Fruit fly (Drosophila melanogaster) whole organism, embryonic: ENCODE measurements around the gene loqs.

ENCODE experiments used
- Ada2b ChIP-seq: fragments of 200-800 bp; sonication (Bioruptor generic); IDR thresholded peaks from 2 replicates; pipeline ENCODE4 v1.3.6; 2022; ENCODE audit warnings: missing biosample characterization, missing genetic modification characterization
- Awh ChIP-seq: fragments of 200-800 bp; sonication (Bioruptor generic); IDR thresholded peaks from 2 replicates; pipeline ENCODE4, ENCODE4 v1.3.6; 2022; ENCODE audit warnings: missing biosample characterization, missing genetic modification characterization
- Bdp1 ChIP-seq: fragments of 200-800 bp; sonication (Bioruptor generic); optimal IDR thresholded peaks from 3 replicates; lab custom pipeline; 2016; ENCODE audit warnings: missing biosample characterization, missing genetic modification characterization
- CG10274 ChIP-seq: fragments of 200-800 bp; sonication (Bioruptor generic); optimal IDR thresholded peaks from 3 replicates; lab custom pipeline; 2017; ENCODE audit warnings: missing biosample characterization, mild to moderate bottlenecking, missing genetic modification characterization
- CG11456 ChIP-seq: fragments of 200-800 bp; sonication (Bioruptor generic); IDR thresholded peaks from 3 replicates; pipeline ENCODE4 v1.3.6; 2022; ENCODE audit warnings: missing biosample characterization, missing genetic modification characterization
- CG13775 ChIP-seq: fragments of 200-800 bp; sonication (Bioruptor generic); optimal IDR thresholded peaks from 3 replicates; lab custom pipeline; 2017; ENCODE audit warnings: missing biosample characterization, mild to moderate bottlenecking, missing genetic modification characterization
- CG17186 ChIP-seq: fragments of 200-800 bp; sonication (Bioruptor generic); optimal IDR thresholded peaks from 3 replicates; lab custom pipeline; 2017; ENCODE audit warnings: missing biosample characterization, missing genetic modification reagents, missing genetic modification characterization
- CG17829 ChIP-seq: fragments of 200-800 bp; optimal IDR thresholded peaks from 2 replicates; lab custom pipeline; 2019; ENCODE audit warnings: missing biosample characterization, mild to moderate bottlenecking, missing genetic modification characterization, moderate library complexity
- CG1792 ChIP-seq: fragments of 200-800 bp; sonication (Bioruptor generic); optimal IDR thresholded peaks from 2 replicates; lab custom pipeline; 2016; ENCODE audit warnings: missing biosample characterization, missing genetic modification characterization
- CG18476 ChIP-seq: fragments of 200-800 bp; sonication (Bioruptor generic); optimal IDR thresholded peaks from 2 replicates; lab custom pipeline; 2016; ENCODE audit warnings: missing biosample characterization, mild to moderate bottlenecking, missing genetic modification characterization
- CG18764 ChIP-seq: fragments of 200-800 bp; sonication (Bioruptor generic); optimal IDR thresholded peaks from 3 replicates; lab custom pipeline; 2016; ENCODE audit warnings: missing biosample characterization, missing genetic modification characterization
- CG2116 ChIP-seq: fragments of 200-800 bp; sonication (Bioruptor generic); optimal IDR thresholded peaks from 3 replicates; lab custom pipeline; 2018; ENCODE audit warnings: missing biosample characterization, mild to moderate bottlenecking, missing genetic modification characterization
- CG2120 ChIP-seq: fragments of 200-800 bp; sonication (Bioruptor generic); optimal IDR thresholded peaks from 3 replicates; lab custom pipeline; 2016; ENCODE audit warnings: missing biosample characterization, missing genetic modification characterization
- CG3065 ChIP-seq: fragments of 200-800 bp; sonication (Bioruptor generic); optimal IDR thresholded peaks from 2 replicates; lab custom pipeline; 2016; ENCODE audit warnings: missing biosample characterization, missing genetic modification characterization
- CG31388 ChIP-seq: fragments of 200-800 bp; sonication (Bioruptor generic); optimal IDR thresholded peaks from 2 replicates; lab custom pipeline; 2016; ENCODE audit warnings: missing biosample characterization, missing genetic modification characterization
- CG31441 ChIP-seq: fragments of 200-800 bp; sonication (Bioruptor generic); IDR thresholded peaks from 2 replicates; pipeline ENCODE4 v1.3.6; 2022; ENCODE audit warnings: missing biosample characterization, missing genetic modification characterization
- CG32532 ChIP-seq: fragments of 200-800 bp; sonication (Bioruptor generic); IDR thresholded peaks from 2 replicates; pipeline ENCODE4 v1.3.6; 2022; ENCODE audit warnings: missing biosample characterization, missing genetic modification characterization
- CG42726 ChIP-seq: fragments of 200-800 bp; sonication (Bioruptor generic); IDR thresholded peaks from 2 replicates; pipeline ENCODE4 v1.3.6; 2022; ENCODE audit warnings: missing biosample characterization, missing genetic modification characterization; ENCODE audit not compliant: partially characterized antibody
- CG6791 ChIP-seq: fragments of 200-800 bp; sonication (Bioruptor generic); IDR thresholded peaks from 3 replicates; pipeline ENCODE4 v1.3.6; 2022; ENCODE audit warnings: missing biosample characterization, missing genetic modification characterization; ENCODE audit not compliant: partially characterized antibody
- CG8478 ChIP-seq: fragments of >200 bp; optimal IDR thresholded peaks from 2 replicates; lab custom pipeline; 2018
- CG8765 ChIP-seq: fragments of 200-800 bp; sonication (Bioruptor generic); IDR thresholded peaks from 2 replicates; pipeline ENCODE4 v1.3.6; 2022; ENCODE audit warnings: missing biosample characterization, missing genetic modification characterization
- CG9932 ChIP-seq: fragments of 200-800 bp; sonication (Bioruptor generic); IDR thresholded peaks from 2 replicates; pipeline ENCODE4 v1.3.6; 2022; ENCODE audit warnings: missing biosample characterization, missing genetic modification characterization
- Dad ChIP-seq: fragments of 200-800 bp; sonication (Bioruptor generic); optimal IDR thresholded peaks from 3 replicates; lab custom pipeline; 2016; ENCODE audit warnings: missing biosample characterization, missing genetic modification characterization
- Deaf1 ChIP-seq: fragments of 200-800 bp; optimal IDR thresholded peaks from 3 replicates; lab custom pipeline; 2019; ENCODE audit warnings: missing biosample characterization, mild to moderate bottlenecking, missing genetic modification characterization, moderate library complexity
- Doc2 ChIP-seq: fragments of 200-800 bp; sonication (Bioruptor generic); IDR thresholded peaks from 2 replicates; pipeline ENCODE4 v1.3.6; 2022; ENCODE audit warnings: missing biosample characterization, missing genetic modification characterization
- Lim3 ChIP-seq: fragments of 200-800 bp; sonication (Bioruptor generic); IDR thresholded peaks from 2 replicates; pipeline ENCODE4 v1.3.6; 2022; ENCODE audit warnings: missing biosample characterization, missing genetic modification characterization
- Mes4 ChIP-seq: fragments of 200-800 bp; sonication (Bioruptor generic); optimal IDR thresholded peaks from 2 replicates; lab custom pipeline; 2016; ENCODE audit warnings: missing biosample characterization, missing genetic modification characterization
- NC2β ChIP-seq: fragments of 200-800 bp; sonication (Bioruptor generic); optimal IDR thresholded peaks from 2 replicates; lab custom pipeline; 2016; ENCODE audit warnings: missing biosample characterization, missing genetic modification characterization
- NfI ChIP-seq: fragments of 200-800 bp; sonication (Bioruptor generic); optimal IDR thresholded peaks from 3 replicates; lab custom pipeline; 2018; ENCODE audit warnings: missing biosample characterization, mild to moderate bottlenecking, missing genetic modification characterization, moderate library complexity
- Poxn ChIP-seq: fragments of 200-800 bp; sonication (Bioruptor generic); IDR thresholded peaks from 2 replicates; pipeline ENCODE4 v1.3.6; 2022; ENCODE audit warnings: missing biosample characterization, missing genetic modification characterization
- Ptx1 ChIP-seq: fragments of 200-800 bp; sonication (Bioruptor generic); IDR thresholded peaks from 2 replicates; pipeline ENCODE4 v1.3.6; 2022; ENCODE audit warnings: missing biosample characterization, missing genetic modification characterization
- abd-A ChIP-seq: fragments of 200-800 bp; sonication (Bioruptor generic); optimal IDR thresholded peaks from 3 replicates; lab custom pipeline; 2019; ENCODE audit warnings: missing biosample characterization, mild to moderate bottlenecking, missing genetic modification characterization, moderate library complexity
- ase ChIP-seq: fragments of 200-800 bp; sonication (Bioruptor generic); IDR thresholded peaks from 3 replicates; pipeline ENCODE4 v1.3.6; 2022; ENCODE audit warnings: missing biosample characterization, missing genetic modification characterization
- chinmo ChIP-seq: fragments of 200-800 bp; sonication (Bioruptor generic); IDR thresholded peaks from 4 replicates; pipeline ENCODE4 v1.3.6; 2022; ENCODE audit warnings: missing biosample characterization, missing genetic modification characterization; ENCODE audit not compliant: partially characterized antibody
- cwo ChIP-seq: fragments of 200-800 bp; sonication (Bioruptor generic); optimal IDR thresholded peaks from 3 replicates; lab custom pipeline; 2017; ENCODE audit warnings: missing biosample characterization, missing genetic modification characterization, mild to moderate bottlenecking, moderate library complexity, missing genetic modification reagents
- en ChIP-seq: fragments of 200-800 bp; sonication (Bioruptor generic); optimal IDR thresholded peaks from 2 replicates; lab custom pipeline; 2016; ENCODE audit warnings: missing biosample characterization, missing genetic modification characterization
- fd96Cb ChIP-seq: fragments of 200-800 bp; sonication (Bioruptor generic); optimal IDR thresholded peaks from 2 replicates; lab custom pipeline; 2018; ENCODE audit warnings: missing biosample characterization, mild to moderate bottlenecking, missing genetic modification characterization, moderate library complexity
- gce ChIP-seq: fragments of 200-800 bp; sonication (Bioruptor generic); IDR thresholded peaks from 3 replicates; pipeline ENCODE4 v1.3.6; 2022; ENCODE audit warnings: missing biosample characterization, missing genetic modification characterization
- luna ChIP-seq: fragments of 200-800 bp; sonication (Bioruptor generic); optimal IDR thresholded peaks from 2 replicates; lab custom pipeline; 2016; ENCODE audit warnings: missing biosample characterization, missing genetic modification characterization
- org-1 ChIP-seq: fragments of 200-800 bp; sonication (Bioruptor generic); optimal IDR thresholded peaks from 2 replicates; lab custom pipeline; 2017; ENCODE audit warnings: missing biosample characterization, missing genetic modification characterization
- otp ChIP-seq: fragments of 200-800 bp; sonication (Bioruptor generic); IDR thresholded peaks from 3 replicates; pipeline ENCODE4, ENCODE4 v1.3.6; 2022; ENCODE audit warnings: missing biosample characterization, missing genetic modification characterization
- pfk ChIP-seq: fragments of 200-800 bp; sonication (Bioruptor generic); optimal IDR thresholded peaks from 2 replicates; lab custom pipeline; 2018; ENCODE audit warnings: missing biosample characterization, mild to moderate bottlenecking, missing genetic modification characterization, moderate library complexity
- pros ChIP-seq: fragments of 200-800 bp; sonication (Bioruptor generic); optimal IDR thresholded peaks from 3 replicates; lab custom pipeline; 2019; ENCODE audit warnings: missing biosample characterization, mild to moderate bottlenecking, missing genetic modification characterization, moderate library complexity
- ro ChIP-seq: fragments of 200-800 bp; sonication (Bioruptor generic); IDR thresholded peaks from 2 replicates; pipeline ENCODE4 v1.3.6; 2022; ENCODE audit warnings: missing biosample characterization, missing genetic modification characterization
- sqz ChIP-seq: fragments of 200-800 bp; sonication (Bioruptor generic); optimal IDR thresholded peaks from 3 replicates; lab custom pipeline; 2018; ENCODE audit warnings: missing biosample characterization, mild to moderate bottlenecking, missing genetic modification characterization
- trh ChIP-seq: fragments of 200-800 bp; sonication (Bioruptor generic); optimal IDR thresholded peaks from 2 replicates; lab custom pipeline; 2016; ENCODE audit warnings: missing biosample characterization, missing genetic modification characterization
- wek ChIP-seq: fragments of 200-800 bp; sonication (Bioruptor generic); optimal IDR thresholded peaks from 3 replicates; lab custom pipeline; 2018; ENCODE audit warnings: missing biosample characterization, mild to moderate bottlenecking, missing genetic modification characterization, moderate library complexity
- zen2 ChIP-seq: fragments of 200-800 bp; sonication (Bioruptor generic); IDR thresholded peaks from 3 replicates; pipeline ENCODE4 v1.3.6; 2022; ENCODE audit warnings: missing biosample characterization, missing genetic modification characterization; ENCODE audit not compliant: partially characterized antibody

loqs gene

DNA sequence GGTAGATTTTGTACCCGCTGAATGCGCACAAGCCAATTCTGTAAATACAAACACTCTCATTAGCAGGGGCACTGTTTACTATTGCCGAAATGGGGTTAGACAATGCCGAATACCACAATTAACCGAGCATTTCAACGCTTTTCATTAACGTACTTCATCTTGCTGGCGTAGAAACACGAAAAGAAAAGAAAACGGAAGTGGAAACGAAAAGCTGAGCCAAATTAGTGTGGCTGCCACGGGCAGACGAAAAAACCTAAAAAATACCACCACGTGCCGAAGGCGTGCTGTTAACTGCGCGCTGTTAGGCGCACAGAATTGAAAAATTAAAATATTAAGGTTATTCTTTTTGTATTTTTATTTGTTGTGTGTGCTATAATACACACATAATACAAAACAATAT lies 12.5 kb downstream of the loqs start, which contains the start of gene RpL24 (continued):
- TF ChIP-seq CG17186 (GFP tag; lab: Kevin White, UChicago) (peak; percentile 99), ro (GFP tag; lab: Robert Waterston, UW) (peak; percentile 40; the same call in 1 of the 2 replicates), CG32532 (GFP tag; lab: Robert Waterston, UW) (peak; percentile 94), pfk (peak; percentile 85), abd-A (tag; lab: Kevin White, UChicago) (no peak), CG3065 (GFP tag; lab: Kevin White, UChicago) (peak; percentile 78), Ada2b (peak; percentile 76; the same call in 1 of the 2 replicates)

- TF ChIP-seq CG31388 (GFP tag; lab: Kevin White, UChicago) (no peak), Deaf1 (tag; lab: Kevin White, UChicago) (no peak), CG18764 (GFP tag; lab: Kevin White, UChicago) (no peak), Ptx1 (GFP tag; lab: Robert Waterston, UW) (no peak)
Observed at dm6 chr2L:13396084-13396483, 13.6 kb downstream of the loqs start, which contains the start of gene CG16957. TSS of gene CG16957 (minus strand) at chr2L:13396184.

- no peak for TF ChIP-seq CG2116
- TF ChIP-seq fd96Cb = no peak
- no peak for TF ChIP-seq Dad (GFP tag; lab: Kevin White, UChicago)
- TF ChIP-seq CG31441 (GFP tag; lab: Robert Waterston, UW) = no peak
- no peak for TF ChIP-seq pros (GFP tag; lab: Kevin White, UChicago)
- TF ChIP-seq otp (GFP tag; lab: Robert Waterston, UW) = no peak
- TF ChIP-seq CG42726 = no peak
- no peak for TF ChIP-seq Doc2
- no peak for TF ChIP-seq CG6791 (GFP tag; lab: Robert Waterston, UW)
- no peak for TF ChIP-seq NC2β (GFP tag; lab: Kevin White, UChicago)
- no peak for TF ChIP-seq CG18476 (GFP tag; lab: Kevin White, UChicago)
- TF ChIP-seq Bdp1 (GFP tag; lab: Kevin White, UChicago) = no peak
Observed at dm6 chr2L:13397393-13397792, 14.9 kb downstream of the loqs start.

dm6 chr2L:13398614-13399161 lies 16.2 kb downstream of the loqs start, which contains the start of the genes CG10859 and CG7110:
TSS of gene CG10859 (minus strand) at chr2L:13398664.
TSS of gene CG7110 (plus strand) at chr2L:13398991.
- TF ChIP-seq Poxn (GFP tag; lab: Robert Waterston, UW) = no peak
- TF ChIP-seq CG10274 = no peak
- no peak for TF ChIP-seq org-1
- TF ChIP-seq CG1792 = no peak
- no peak for TF ChIP-seq en
- peak; percentile 48 for TF ChIP-seq CG17829
- TF ChIP-seq CG9932 (GFP tag; lab: Robert Waterston, UW) = no peak
- TF ChIP-seq cwo (GFP tag; lab: Kevin White, UChicago) = no peak
- no peak for TF ChIP-seq CG8478 (lab: Kevin White, UChicago)
- TF ChIP-seq NfI (GFP tag; lab: Kevin White, UChicago) = peak; percentile 78
- TF ChIP-seq CG11456 = no peak
- TF ChIP-seq Mes4 = peak; percentile 17
- no peak for TF ChIP-seq gce
- peak; percentile 88 for TF ChIP-seq wek (GFP tag; lab: Kevin White, UChicago)
- TF ChIP-seq CG13775 (GFP tag; lab: Kevin White, UChicago) = peak; percentile 66
- no peak for TF ChIP-seq CG2120
- TF ChIP-seq Awh (GFP tag; lab: Robert Waterston, UW) = no peak
- no peak for TF ChIP-seq chinmo
- peak; percentile 55; the same call in 1 of the 2 replicates for TF ChIP-seq CG32532 (GFP tag; lab: Robert Waterston, UW)
- no peak for TF ChIP-seq sqz (GFP tag; lab: Kevin White, UChicago)
- TF ChIP-seq ase (GFP tag; lab: Robert Waterston, UW) = no peak; the same call in 2 of the 3 replicates
- TF ChIP-seq Lim3 (GFP tag; lab: Robert Waterston, UW) = no peak
- TF ChIP-seq luna (GFP tag; lab: Kevin White, UChicago) = no peak
- TF ChIP-seq CG8765 (GFP tag; lab: Robert Waterston, UW) = no peak
- TF ChIP-seq zen2 (GFP tag; lab: Robert Waterston, UW) = no peak
- no peak for TF ChIP-seq trh (GFP tag; lab: Kevin White, UChicago)
